Worm (Caenorhabditis elegans) whole organism, young adult: Measurements from ENCODE around the gene str-93.

ENCODE experiments used
- B0019.2 ChIP-seq: fragments of 200-800 bp; sonication (Bioruptor generic); conservative IDR thresholded peaks from 2 replicates; pipeline ENCODE4 v1.3.6; 2022; ENCODE audit warnings: missing genetic modification reagents, missing genetic modification characterization, missing compliant biosample characterization
- B0035.1 ChIP-seq: sonication (generic microtip); optimal IDR thresholded peaks from 2 replicates; lab custom pipeline; 2016; ENCODE audit warnings: missing genetic modification characterization, mild to moderate bottlenecking, missing compliant biosample characterization, missing genotype, missing genetic modification reagents
- B0261.1 ChIP-seq: sonication (generic microtip); optimal IDR thresholded peaks from 2 replicates; lab custom pipeline; 2016; ENCODE audit warnings: mild to moderate bottlenecking, missing genetic modification characterization, moderate library complexity, missing compliant biosample characterization
- B0336.3 ChIP-seq: fragments of 200-800 bp; sonication (Bioruptor generic); IDR thresholded peaks from 2 replicates; pipeline ENCODE4 v1.3.6; 2022; ENCODE audit warnings: missing genetic modification characterization, missing compliant biosample characterization
- C06A6.2 ChIP-seq: fragments of 200-800 bp; sonication (Bioruptor generic); conservative IDR thresholded peaks from 2 replicates; pipeline ENCODE4 v1.3.6; 2022; ENCODE audit warnings: missing genetic modification characterization, missing compliant biosample characterization
- F22D6.2 ChIP-seq: sonication (generic microtip); optimal IDR thresholded peaks from 2 replicates; lab custom pipeline; 2016; ENCODE audit warnings: mild to moderate bottlenecking, missing genetic modification characterization, missing compliant biosample characterization
- F23B12.7 ChIP-seq: sonication (generic microtip); optimal IDR thresholded peaks from 2 replicates; lab custom pipeline; 2017; ENCODE audit warnings: missing genetic modification characterization, mild to moderate bottlenecking, missing compliant biosample characterization, antibody characterized with exemption, moderate library complexity; ENCODE audit not compliant: insufficient read depth
- F37B4.10 ChIP-seq: fragments of 200-800 bp; sonication (Bioruptor generic); IDR thresholded peaks from 2 replicates; pipeline ENCODE4 v1.3.6; 2022; ENCODE audit warnings: missing genetic modification characterization, missing compliant biosample characterization
- Y56A3A.18 ChIP-seq: fragments of 200-800 bp; sonication (Bioruptor generic); IDR thresholded peaks from 2 replicates; pipeline ENCODE4 v1.3.6; 2022; ENCODE audit warnings: missing genetic modification reagents, missing genetic modification characterization, missing compliant biosample characterization
- Y79H2A.3 ChIP-seq: fragments of 200-800 bp; sonication (Bioruptor generic); conservative IDR thresholded peaks from 2 replicates; pipeline ENCODE4 v1.3.6; 2022; ENCODE audit warnings: missing genetic modification reagents, missing genetic modification characterization, missing compliant biosample characterization
- atf-7 ChIP-seq: sonication (generic microtip); optimal IDR thresholded peaks from 2 replicates; lab custom pipeline; 2017; ENCODE audit warnings: mild to moderate bottlenecking, missing genetic modification characterization, missing compliant biosample characterization
- attf-3 ChIP-seq: fragments of 200-800 bp; sonication (Bioruptor generic); conservative IDR thresholded peaks from 2 replicates; pipeline ENCODE4 v1.3.6; 2022; ENCODE audit warnings: missing genetic modification reagents, missing genetic modification characterization, missing compliant biosample characterization
- bed-1 ChIP-seq: fragments of 200-800 bp; sonication (Bioruptor generic); IDR thresholded peaks from 2 replicates; pipeline ENCODE4 v1.3.6; 2022; ENCODE audit warnings: missing genetic modification reagents, missing genetic modification characterization, missing compliant biosample characterization
- ccch-3 ChIP-seq: fragments of 200-800 bp; sonication (Bioruptor generic); optimal IDR thresholded peaks from 2 replicates; lab custom pipeline; 2018; ENCODE audit warnings: mild to moderate bottlenecking, missing genetic modification characterization, missing compliant biosample characterization
- cebp-2 ChIP-seq: fragments of 200-800 bp; sonication (Bioruptor generic); IDR thresholded peaks from 2 replicates; pipeline ENCODE4 v1.3.6; 2022; ENCODE audit warnings: missing genetic modification characterization, missing compliant biosample characterization
- die-1 ChIP-seq: sonication (generic microtip); optimal IDR thresholded peaks from 2 replicates; lab custom pipeline; 2016; ENCODE audit warnings: missing genotype, mild to moderate bottlenecking, missing genetic modification characterization, missing compliant biosample characterization
- dpl-1 ChIP-seq: fragments of 150-350 bp; optimal IDR thresholded peaks from 2 replicates; lab custom pipeline; 2014; ENCODE audit warnings: missing biosample characterization, missing genetic modification reagents, missing genetic modification characterization
- egl-18 ChIP-seq: fragments of 200-800 bp; sonication (Bioruptor generic); IDR thresholded peaks from 2 replicates; pipeline ENCODE4 v1.3.6; 2022; ENCODE audit warnings: missing genetic modification reagents, missing genetic modification characterization, missing compliant biosample characterization
- ets-4 ChIP-seq: fragments of 200-800 bp; sonication (Bioruptor generic); optimal IDR thresholded peaks from 2 replicates; lab custom pipeline; 2018; ENCODE audit warnings: mild to moderate bottlenecking, missing genetic modification characterization, missing compliant biosample characterization
- him-1 ChIP-seq: sonication (generic microtip); optimal IDR thresholded peaks from 2 replicates; lab custom pipeline; 2016; ENCODE audit warnings: missing genotype, missing genetic modification reagents, missing genetic modification characterization, missing compliant biosample characterization
- hmg-20 ChIP-seq: fragments of 200-800 bp; sonication (Bioruptor generic); IDR thresholded peaks from 2 replicates; pipeline ENCODE4 v1.3.6; 2022; ENCODE audit warnings: missing genetic modification reagents, missing genetic modification characterization, missing compliant biosample characterization
- lsy-27 ChIP-seq: sonication (generic microtip); optimal IDR thresholded peaks from 2 replicates; lab custom pipeline; 2017; ENCODE audit warnings: missing genetic modification characterization, mild to moderate bottlenecking, missing compliant biosample characterization, antibody characterized with exemption, missing genotype, borderline replicate concordance; ENCODE audit not compliant: insufficient read depth
- madf-10 ChIP-seq: sonication (generic microtip); optimal IDR thresholded peaks from 2 replicates; lab custom pipeline; 2016; ENCODE audit warnings: mild to moderate bottlenecking, missing genetic modification characterization, missing compliant biosample characterization
- nhr-120 ChIP-seq: fragments of 200-800 bp; sonication (Bioruptor generic); IDR thresholded peaks from 2 replicates; pipeline ENCODE4 v1.3.6; 2022; ENCODE audit warnings: missing genetic modification characterization, missing compliant biosample characterization
- nhr-80 ChIP-seq: sonication (generic microtip); optimal IDR thresholded peaks from 2 replicates; lab custom pipeline; 2016; ENCODE audit warnings: missing genetic modification characterization, missing compliant biosample characterization
- nhr-90 ChIP-seq: sonication (generic microtip); optimal IDR thresholded peaks from 2 replicates; lab custom pipeline; 2016; ENCODE audit warnings: missing genotype, mild to moderate bottlenecking, missing genetic modification characterization, missing compliant biosample characterization
- pbrm-1 ChIP-seq: fragments of 200-800 bp; sonication (Bioruptor generic); IDR thresholded peaks from 2 replicates; pipeline ENCODE4 v1.3.6; 2022; ENCODE audit warnings: missing genetic modification reagents, missing genetic modification characterization, missing compliant biosample characterization
- rec-8 ChIP-seq, 2 experiments: sonication (generic microtip); optimal IDR thresholded peaks; 2 replicates each; lab custom pipeline; 2016; ENCODE audit warnings: mild to moderate bottlenecking in 2 of 2, missing genetic modification characterization in 2 of 2, missing genetic modification reagents in 2 of 2, missing genotype in 2 of 2, missing biosample characterization in 1 of 2, missing compliant biosample characterization in 1 of 2, moderate library complexity in 1 of 2
- repo-1 ChIP-seq: sonication (generic microtip); optimal IDR thresholded peaks from 2 replicates; lab custom pipeline; 2017; ENCODE audit warnings: mild to moderate bottlenecking, missing genetic modification characterization, missing compliant biosample characterization
- rpc-1 ChIP-seq, 2 experiments: fragments of 150-350 bp in 1 of 2; sonication (generic microtip) in 1 of 2; optimal IDR thresholded peaks; 2 replicates each; lab custom pipeline; 2014 to 2018; ENCODE audit warnings: missing biosample characterization in 1 of 2, missing genetic modification characterization in 1 of 2, missing genetic modification reagents in 1 of 2, missing genotype in 1 of 2
- sea-2 ChIP-seq: fragments of 200-800 bp; sonication (Bioruptor generic); IDR thresholded peaks from 2 replicates; pipeline ENCODE4 v1.3.6; 2022; ENCODE audit warnings: missing genetic modification characterization, missing compliant biosample characterization
- snpc-3.4 ChIP-seq: sonication (generic microtip); optimal IDR thresholded peaks from 2 replicates; lab custom pipeline; 2017; ENCODE audit warnings: missing genetic modification characterization, mild to moderate bottlenecking, missing compliant biosample characterization, antibody characterized with exemption, moderate library complexity, missing genotype, missing genetic modification reagents
- snpc-4 ChIP-seq, 5 experiments: fragments of 150-350 bp in 1 of 5; sonication (generic microtip) in 4 of 5; optimal IDR thresholded peaks; 2 replicates each; lab custom pipeline; 2014 to 2018; ENCODE audit warnings: missing genetic modification characterization in 5 of 5, missing biosample characterization in 3 of 5, antibody characterized with exemption in 2 of 5, mild to moderate bottlenecking in 2 of 5, missing compliant biosample characterization in 2 of 5, missing genotype in 2 of 5, moderate library complexity in 2 of 5, missing genetic modification reagents in 1 of 5
- somi-1 ChIP-seq: fragments of 200-800 bp; sonication (Bioruptor generic); optimal IDR thresholded peaks from 2 replicates; lab custom pipeline; 2018; ENCODE audit warnings: mild to moderate bottlenecking, missing genetic modification characterization, missing compliant biosample characterization
- tbp1 ChIP-seq: fragments of 200-800 bp; sonication (Bioruptor generic); optimal IDR thresholded peaks from 2 replicates; lab custom pipeline; 2018; ENCODE audit warnings: mild to moderate bottlenecking, missing genetic modification characterization, missing compliant biosample characterization
- tbx-9 ChIP-seq: sonication (generic microtip); optimal IDR thresholded peaks from 2 replicates; lab custom pipeline; 2016; ENCODE audit warnings: borderline replicate concordance, missing genetic modification characterization, inconsistent platforms, missing compliant biosample characterization
- unc-130 ChIP-seq: sonication (generic microtip); optimal IDR thresholded peaks from 2 replicates; lab custom pipeline; 2016; ENCODE audit warnings: missing genetic modification reagents, missing genetic modification characterization, missing compliant biosample characterization
- zfh-2 ChIP-seq: fragments of 200-800 bp; sonication (Bioruptor generic); conservative IDR thresholded peaks from 2 replicates; pipeline ENCODE4 v1.3.6; 2022; ENCODE audit warnings: missing genetic modification reagents, missing genetic modification characterization, missing compliant biosample characterization
- zim-3 ChIP-seq: sonication (generic microtip); optimal IDR thresholded peaks from 2 replicates; lab custom pipeline; 2017; ENCODE audit warnings: mild to moderate bottlenecking, missing genetic modification characterization, moderate library complexity, missing compliant biosample characterization
- ztf-22 ChIP-seq: fragments of 200-800 bp; sonication (Bioruptor generic); optimal IDR thresholded peaks from 2 replicates; lab custom pipeline; 2018; ENCODE audit warnings: mild to moderate bottlenecking, missing genetic modification characterization, moderate library complexity, missing compliant biosample characterization
- ztf-28 ChIP-seq: fragments of 200-800 bp; sonication (Bioruptor generic); IDR thresholded peaks from 2 replicates; pipeline ENCODE4 v1.3.6; 2022; ENCODE audit warnings: missing genetic modification reagents, missing genetic modification characterization, missing compliant biosample characterization
- ztf-6 ChIP-seq: fragments of 200-800 bp; sonication (Bioruptor generic); IDR thresholded peaks from 2 replicates; pipeline ENCODE4 v1.3.6; 2022; ENCODE audit warnings: missing genetic modification reagents, missing genetic modification characterization, missing compliant biosample characterization

The str-93 gene

DNA sequence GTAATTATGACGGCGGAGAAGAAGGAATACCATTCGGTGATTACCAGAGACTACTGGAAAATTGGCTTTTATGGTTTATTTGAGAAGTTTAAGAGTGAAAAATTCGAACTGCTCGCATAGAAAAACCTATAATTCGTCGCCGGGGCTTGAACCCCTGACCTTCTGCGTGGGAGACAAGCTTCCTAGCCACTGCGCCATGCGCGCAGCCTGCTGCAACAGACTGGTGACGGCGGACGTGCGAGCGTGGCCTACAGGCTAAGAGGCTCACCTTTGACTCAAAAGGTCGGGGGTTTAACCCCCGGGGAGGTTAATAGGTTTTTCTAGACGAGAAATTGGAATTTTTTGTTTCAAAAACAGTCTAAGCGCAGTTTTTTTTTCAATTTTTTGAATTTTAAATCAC is 8.9 kb downstream of the str-93 start:
- no peak for TF ChIP-seq B0261.1 (tag; lab: Kevin White, UChicago)
- TF ChIP-seq zfh-2 (GFP tag; lab: Robert Waterston, UW), result peak; percentile 67
- peak; percentile 77; the same call in 1 of the 2 replicates for TF ChIP-seq nhr-120 (GFP tag; lab: Robert Waterston, UW)
- peak; percentile 56 for TF ChIP-seq tbp1 (GFP tag; lab: Kevin White, UChicago)
- TF ChIP-seq ztf-28 (GFP tag; lab: Robert Waterston, UW), result no peak
- TF ChIP-seq rpc-1 (optimal IDR thresholded peaks at IDR 0.05; lab: Kevin White, UChicago), result no peak
- peak; percentile 40 for TF ChIP-seq rpc-1 (tag; optimal IDR thresholded peaks at IDR 0.05; lab: Kevin White, UChicago)

ce11 chrV:17662260-17662659 is 11.0 kb downstream of the str-93 start:
- TF ChIP-seq snpc-4 (GFP tag; optimal IDR thresholded peaks at IDR 0.05; lab: Kevin White, UChicago), result no peak
- peak in 1 of 4 experiments; percentile 0 for TF ChIP-seq snpc-4 (tag; optimal IDR thresholded peaks at IDR 0.05; lab: Kevin White, UChicago)
- no peak for TF ChIP-seq sea-2 (GFP tag; lab: Robert Waterston, UW)
- TF ChIP-seq atf-7, result peak; percentile 41
- TF ChIP-seq nhr-80, result peak; percentile 87
- TF ChIP-seq repo-1 (tag; lab: Kevin White, UChicago), result no peak

DNA sequence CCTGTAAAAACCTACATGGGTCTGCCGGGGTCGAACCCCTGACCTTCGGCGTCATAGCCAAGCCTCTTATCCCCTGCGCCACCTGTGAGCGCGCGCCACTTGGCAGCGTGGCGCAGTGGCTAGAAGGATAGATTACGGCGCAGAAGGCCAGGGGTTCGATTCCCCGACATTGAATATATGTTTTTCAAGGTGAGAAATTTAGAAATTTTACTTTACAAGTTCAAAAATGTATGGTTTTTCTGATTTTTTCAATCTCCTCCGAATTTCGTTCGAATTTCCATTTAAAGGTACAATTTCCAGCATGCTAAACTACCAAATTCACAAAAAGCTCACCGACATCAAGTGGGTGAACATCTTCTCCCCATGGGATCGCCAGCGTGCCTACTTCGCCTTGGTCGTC is 13.2 kb downstream of the str-93 start, which contains the start of gene dgat-2:
dgat-2 (plus strand) TSS at position 301 of the 400 bp plus-strand sequence.
- no peak for TF ChIP-seq somi-1
- no peak for TF ChIP-seq cebp-2 (GFP tag; lab: Robert Waterston, UW)
- no peak for TF ChIP-seq B0336.3 (GFP tag; lab: Robert Waterston, UW)
- no peak for TF ChIP-seq egl-18
- no peak for TF ChIP-seq ccch-3 (GFP tag; lab: Kevin White, UChicago)
- no peak for TF ChIP-seq rpc-1 (optimal IDR thresholded peaks at IDR 0.05; lab: Kevin White, UChicago)
- peak; percentile 10 for TF ChIP-seq rpc-1 (tag; optimal IDR thresholded peaks at IDR 0.05; lab: Kevin White, UChicago)

DNA sequence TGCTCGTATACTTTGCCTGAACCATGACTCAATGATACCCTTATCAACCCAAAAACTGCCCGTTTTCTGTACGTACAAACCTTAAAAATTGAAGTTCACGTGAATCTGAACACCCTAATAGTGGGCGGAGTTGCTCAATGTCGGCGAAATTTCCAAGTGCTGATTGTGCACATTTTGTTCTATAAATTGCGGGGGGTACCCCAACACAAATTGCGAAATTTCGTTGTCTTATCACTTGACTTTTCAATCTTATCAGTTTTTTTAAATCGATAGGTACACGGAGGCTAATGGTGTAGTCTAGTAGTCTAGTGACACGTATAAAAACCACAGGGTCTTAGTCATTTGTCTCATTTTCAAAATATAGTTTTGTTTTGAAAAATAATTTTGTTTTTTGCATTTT is 14.0 kb downstream of the str-93 start, which contains the start of gene fbxa-108:
fbxa-108 (minus strand) TSS at position 158 of the 400 bp plus-strand sequence.
- no peak for TF ChIP-seq C06A6.2
- no peak for TF ChIP-seq tbx-9 (tag; lab: Kevin White, UChicago)
- TF ChIP-seq atf-7, result peak; percentile 78
- peak; percentile 99 for TF ChIP-seq nhr-80
- TF ChIP-seq F23B12.7, result peak; percentile 10
- no peak for TF ChIP-seq B0035.1 (tag; lab: Kevin White, UChicago)
- no peak for TF ChIP-seq unc-130 (GFP tag; lab: Kevin White, UChicago)
- TF ChIP-seq bed-1 (GFP tag; lab: Robert Waterston, UW), result no peak
- no peak for TF ChIP-seq him-1 (tag; lab: Kevin White, UChicago)
- peak; percentile 59 for TF ChIP-seq nhr-90 (tag; lab: Kevin White, UChicago)
- peak; percentile 67 for TF ChIP-seq ets-4 (GFP tag; lab: Kevin White, UChicago)
- peak; percentile 9 for TF ChIP-seq F22D6.2 (tag; lab: Kevin White, UChicago)
- no peak for TF ChIP-seq B0019.2 (GFP tag; lab: Robert Waterston, UW)
- no peak for TF ChIP-seq snpc-3.4
- TF ChIP-seq F37B4.10 (GFP tag; lab: Robert Waterston, UW), result no peak
- TF ChIP-seq hmg-20 (GFP tag; lab: Robert Waterston, UW), result no peak
- no peak for TF ChIP-seq zfh-2 (GFP tag; lab: Robert Waterston, UW)
- TF ChIP-seq pbrm-1, result no peak
- peak; percentile 79 for TF ChIP-seq ztf-22
- TF ChIP-seq dpl-1 (GFP tag; lab: Kevin White, UChicago), result no peak
- TF ChIP-seq Y79H2A.3 (GFP tag; lab: Robert Waterston, UW), result no peak
- TF ChIP-seq die-1 (tag; lab: Kevin White, UChicago), result no peak
- no peak for TF ChIP-seq rec-8 (tag; optimal IDR thresholded peaks at IDR 0.05; lab: Kevin White, UChicago)
- no peak for TF ChIP-seq ztf-6 (GFP tag; lab: Robert Waterston, UW)
- no peak for TF ChIP-seq Y56A3A.18 (GFP tag; lab: Robert Waterston, UW)
- TF ChIP-seq lsy-27 (tag; lab: Kevin White, UChicago), result no peak
- no peak for TF ChIP-seq snpc-4 (GFP tag; optimal IDR thresholded peaks at IDR 0.05; lab: Kevin White, UChicago)
- TF ChIP-seq snpc-4 (tag; optimal IDR thresholded peaks at IDR 0.05; lab: Kevin White, UChicago), result peak in 3 of 4 experiments; percentile 45 to 71 (median 61)
- no peak for TF ChIP-seq attf-3 (GFP tag; lab: Robert Waterston, UW)
- peak; percentile 33 for TF ChIP-seq madf-10 (tag; lab: Kevin White, UChicago)
- no peak for TF ChIP-seq zim-3 (tag; lab: Kevin White, UChicago)
